Worm (Caenorhabditis elegans) whole organism, dauer: Measurements from ENCODE around the gene ins-11.

Source experiments
- unc-62 ChIP-seq: sonication (generic microtip); optimal IDR thresholded peaks from 2 replicates; lab custom pipeline; 2017; ENCODE audit warnings: missing biosample characterization, missing genetic modification reagents, missing genetic modification characterization

The ins-11 gene

ce11 chrII:5596247-5596646 is 39.7 kb downstream of the ins-11 start, which contains the start of gene C17G10.1:
C17G10.1 (plus strand) TSS chrII:5596547.
- TF ChIP-seq unc-62 (GFP tag; lab: Kevin White, UChicago): no peak

DNA sequence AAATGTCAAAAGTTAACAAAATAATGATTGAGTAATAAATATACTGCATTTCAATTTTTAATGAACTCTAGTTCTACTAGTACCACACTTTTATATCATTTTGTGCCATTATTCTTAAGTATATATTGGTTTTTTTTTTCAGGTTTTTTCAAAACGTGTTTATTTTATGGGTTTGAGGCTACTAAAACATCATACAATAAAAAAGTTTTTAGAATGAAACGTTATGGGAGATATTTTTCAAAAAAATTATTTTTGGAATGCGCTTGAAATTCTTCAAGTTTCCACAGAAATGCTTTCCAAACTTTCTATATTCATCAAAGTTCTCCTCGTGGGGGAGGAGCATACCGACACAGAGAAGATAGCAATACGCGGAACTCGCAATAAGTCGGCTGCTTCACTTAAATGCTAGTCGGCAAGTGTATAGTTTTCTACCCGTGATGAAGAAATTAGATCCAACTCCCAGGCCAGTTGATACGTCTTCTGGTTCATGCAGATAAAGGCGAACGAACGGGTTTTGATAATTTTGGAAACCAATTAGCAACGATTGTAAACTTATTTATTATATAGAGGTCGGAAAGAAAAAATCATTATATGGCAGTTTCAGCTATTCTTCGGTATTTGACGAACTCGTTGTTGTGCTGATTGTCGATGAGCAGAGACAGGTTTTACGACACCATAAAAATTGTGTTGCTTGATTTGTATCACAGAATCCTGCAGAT is 43.0 kb downstream of the ins-11 start, which contains the start of gene C17G10.10:
Gene C17G10.10 (minus strand): TSS at position 51 of the 719 bp plus-strand sequence.
- no peak for TF ChIP-seq unc-62 (GFP tag; lab: Kevin White, UChicago)

- TF ChIP-seq unc-62 (GFP tag; lab: Kevin White, UChicago): no peak
Observed at ce11 chrII:5603194-5603593, 46.7 kb downstream of the ins-11 start, which contains the start of gene C17G10.6. C17G10.6 (minus strand) TSS chrII:5603294.

DNA sequence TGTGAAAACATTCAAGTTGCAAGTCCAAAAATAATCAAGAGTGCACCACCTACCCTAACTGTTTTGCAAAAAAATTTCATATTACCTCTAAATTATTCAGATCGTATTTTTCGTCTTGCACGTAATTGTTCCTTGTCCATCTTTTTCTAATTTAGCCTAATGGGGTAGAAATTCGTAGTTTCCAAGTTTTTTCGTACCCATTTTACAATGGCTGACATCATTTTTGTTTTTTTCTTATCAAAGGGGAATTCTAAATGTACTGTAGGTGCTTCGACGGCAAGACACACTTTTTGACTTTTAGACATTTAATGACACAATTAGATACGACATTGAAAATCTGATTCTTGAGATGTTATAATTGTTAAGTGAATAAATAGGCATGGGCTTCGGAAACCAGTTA is 47.9 kb downstream of the ins-11 start:
- no peak for TF ChIP-seq unc-62 (GFP tag; lab: Kevin White, UChicago)

DNA sequence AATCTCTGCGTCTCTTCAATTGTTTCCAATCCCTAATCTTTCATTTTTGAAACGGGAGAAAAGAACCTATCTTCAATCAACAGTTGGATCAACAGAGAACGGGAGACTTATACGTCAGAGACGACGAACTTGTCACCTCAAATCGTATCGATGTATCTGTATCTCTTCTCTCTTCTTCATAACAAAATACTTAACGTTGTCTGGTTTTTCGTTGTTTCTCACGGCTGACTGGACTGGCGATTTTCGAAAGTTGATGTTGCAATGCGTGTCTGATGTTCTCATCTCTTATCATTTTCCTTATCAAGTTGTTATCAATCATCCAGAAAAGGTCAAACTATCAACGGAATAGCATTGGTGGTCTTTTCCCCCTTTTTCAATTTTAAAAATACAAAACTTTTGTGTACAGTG is 49.0 kb downstream of the ins-11 start:
- TF ChIP-seq unc-62 (GFP tag; lab: Kevin White, UChicago): no peak
